Fruit fly (Drosophila melanogaster) whole organism, pupa: ENCODE measurements around the gene CG7551.

ENCODE experiments used
- CG10348 ChIP-seq: fragments of 200-800 bp; sonication (Bioruptor generic); IDR thresholded peaks from 2 replicates; pipeline ENCODE4 v1.3.6; 2022; ENCODE audit warnings: missing biosample characterization, missing genetic modification characterization
- CG13204 ChIP-seq: fragments of 200-800 bp; sonication (Bioruptor generic); optimal IDR thresholded peaks from 2 replicates; lab custom pipeline; 2018; ENCODE audit warnings: missing biosample characterization, mild to moderate bottlenecking, missing genetic modification characterization, moderate library complexity
- CG15710 ChIP-seq: fragments of 200-800 bp; sonication (Bioruptor generic); optimal IDR thresholded peaks from 2 replicates; lab custom pipeline; 2018; ENCODE audit warnings: missing biosample characterization, mild to moderate bottlenecking, missing genetic modification characterization, moderate library complexity
- CG17806 ChIP-seq: fragments of 200-800 bp; sonication (Bioruptor generic); optimal IDR thresholded peaks from 2 replicates; lab custom pipeline; 2018; ENCODE audit warnings: missing biosample characterization, mild to moderate bottlenecking, missing genetic modification characterization, moderate library complexity
- CG32121 ChIP-seq: fragments of 200-800 bp; sonication (Bioruptor generic); IDR thresholded peaks from 2 replicates; pipeline ENCODE4 v1.3.6; 2022; ENCODE audit warnings: missing biosample characterization, missing genetic modification characterization
- CG8159 ChIP-seq: fragments of 200-800 bp; sonication (Bioruptor generic); optimal IDR thresholded peaks from 3 replicates; lab custom pipeline; 2018; ENCODE audit warnings: missing biosample characterization, mild to moderate bottlenecking, missing genetic modification characterization, moderate library complexity
- EcR ChIP-seq: fragments of 200-800 bp; sonication (Bioruptor generic); optimal IDR thresholded peaks from 3 replicates; lab custom pipeline; 2019; ENCODE audit warnings: missing biosample characterization, missing genetic modification characterization, mild to moderate bottlenecking, moderate library complexity, missing genetic modification reagents
- Pif1A ChIP-seq: fragments of 200-800 bp; sonication (Bioruptor generic); optimal IDR thresholded peaks from 3 replicates; lab custom pipeline; 2016; ENCODE audit warnings: missing biosample characterization, missing genetic modification characterization
- Pif1B ChIP-seq: fragments of 200-800 bp; sonication (Bioruptor generic); optimal IDR thresholded peaks from 3 replicates; lab custom pipeline; 2016; ENCODE audit warnings: missing biosample characterization, missing genetic modification characterization
- gl ChIP-seq: fragments of 200-800 bp; sonication (Bioruptor generic); optimal IDR thresholded peaks from 2 replicates; lab custom pipeline; 2018; ENCODE audit warnings: missing biosample characterization, mild to moderate bottlenecking, missing genetic modification characterization

DNA sequence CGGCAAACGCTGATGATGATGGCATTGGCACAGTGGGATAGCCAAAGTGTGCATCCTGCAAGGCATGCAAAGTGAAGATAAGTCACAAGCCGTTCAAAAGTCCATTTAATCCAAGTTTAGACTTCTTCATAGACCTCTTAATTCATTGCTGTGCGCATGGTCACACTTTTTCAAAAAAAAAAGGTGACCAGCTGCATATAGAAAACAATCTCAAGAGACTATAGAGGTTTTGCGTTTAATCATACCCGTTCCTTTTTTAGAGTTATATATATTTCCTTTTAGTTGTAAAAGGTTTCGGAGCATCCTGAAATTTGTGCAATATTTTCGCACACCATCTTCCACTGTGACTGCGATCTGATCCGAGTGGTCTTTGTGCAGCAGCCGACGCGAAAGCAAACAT is 43.8 kb upstream of the CG7551 start:
- TF ChIP-seq CG32121 (GFP tag; lab: Robert Waterston, UW) (no peak), Pif1A (GFP tag; lab: Kevin White, UChicago) (no peak), Pif1B (no peak), CG17806 (no peak), CG8159 (tag; lab: Kevin White, UChicago) (peak; percentile 46), CG13204 (GFP tag; lab: Kevin White, UChicago) (no peak), EcR (GFP tag; lab: Kevin White, UChicago) (no peak), CG10348 (GFP tag; lab: Robert Waterston, UW) (no peak), CG15710 (tag; lab: Kevin White, UChicago) (peak; percentile 34), gl (tag; lab: Kevin White, UChicago) (no peak)
